Worm (Caenorhabditis elegans) whole organism, L4/young adult: Measurements from ENCODE around the gene T28A11.17.

Experiments used
- W03F9.2 ChIP-seq: fragments of 150-350 bp; optimal IDR thresholded peaks from 2 replicates; lab custom pipeline; 2014; ENCODE audit warnings: missing biosample characterization, missing genetic modification characterization
- dao-5 ChIP-seq: sonication (generic microtip); optimal IDR thresholded peaks from 2 replicates; lab custom pipeline; 2016; ENCODE audit warnings: missing genotype, missing genetic modification characterization, moderate library complexity, missing compliant biosample characterization
- him-1 ChIP-seq: sonication (generic microtip); optimal IDR thresholded peaks from 2 replicates; lab custom pipeline; 2016; ENCODE audit warnings: missing genotype, missing genetic modification reagents, missing genetic modification characterization, missing compliant biosample characterization

T28A11.17 gene

DNA sequence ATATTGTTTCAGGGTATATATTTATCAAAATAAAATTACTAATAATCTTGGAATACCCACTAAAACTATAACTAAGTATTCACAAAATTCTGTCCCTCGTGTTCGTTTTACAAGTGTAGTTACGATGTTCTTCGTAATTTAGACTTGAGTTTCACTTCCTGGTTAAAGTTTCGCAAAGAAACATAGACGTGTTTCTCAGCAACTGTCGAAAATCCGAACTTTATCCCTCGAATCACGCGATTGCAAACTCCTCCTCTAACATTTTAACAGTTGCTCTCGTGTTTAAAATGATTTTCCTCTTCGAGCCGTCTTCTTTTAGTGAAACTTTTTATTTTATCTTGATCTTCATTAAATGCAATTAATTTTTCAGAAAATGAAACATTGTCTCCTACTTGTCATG, 13.9 kb upstream of the T28A11.17 start, which contains the start of gene T28A11.2:
TSS of gene T28A11.2 (plus strand) at position 371 of the 400 bp plus-strand sequence.
- TF ChIP-seq W03F9.2 (tag; lab: Kevin White, UChicago) (no peak), dao-5 (tag; lab: Kevin White, UChicago) (no peak), him-1 (tag; lab: Kevin White, UChicago) (no peak)

DNA sequence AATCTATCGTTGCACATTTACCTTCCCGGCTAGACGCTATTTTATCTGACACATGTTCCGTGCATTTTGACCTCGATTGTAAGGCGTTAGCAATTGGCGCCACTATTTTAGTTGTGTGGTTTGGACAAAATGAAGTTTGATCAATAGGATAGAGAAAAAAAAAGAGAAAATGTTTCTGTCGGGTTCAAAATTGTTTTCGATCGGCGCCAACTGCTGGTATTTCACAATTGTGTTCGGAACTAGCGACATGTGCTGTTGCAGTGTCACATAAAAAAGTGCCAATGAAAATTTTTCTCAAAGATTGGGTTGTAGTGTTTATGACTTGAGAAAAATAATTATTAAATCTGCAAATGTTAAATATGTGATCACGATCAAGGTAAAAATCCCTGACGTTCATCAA, 13.0 kb upstream of the T28A11.17 start:
- TF ChIP-seq him-1 (tag; lab: Kevin White, UChicago) (no peak), W03F9.2 (tag; lab: Kevin White, UChicago) (no peak)

DNA sequence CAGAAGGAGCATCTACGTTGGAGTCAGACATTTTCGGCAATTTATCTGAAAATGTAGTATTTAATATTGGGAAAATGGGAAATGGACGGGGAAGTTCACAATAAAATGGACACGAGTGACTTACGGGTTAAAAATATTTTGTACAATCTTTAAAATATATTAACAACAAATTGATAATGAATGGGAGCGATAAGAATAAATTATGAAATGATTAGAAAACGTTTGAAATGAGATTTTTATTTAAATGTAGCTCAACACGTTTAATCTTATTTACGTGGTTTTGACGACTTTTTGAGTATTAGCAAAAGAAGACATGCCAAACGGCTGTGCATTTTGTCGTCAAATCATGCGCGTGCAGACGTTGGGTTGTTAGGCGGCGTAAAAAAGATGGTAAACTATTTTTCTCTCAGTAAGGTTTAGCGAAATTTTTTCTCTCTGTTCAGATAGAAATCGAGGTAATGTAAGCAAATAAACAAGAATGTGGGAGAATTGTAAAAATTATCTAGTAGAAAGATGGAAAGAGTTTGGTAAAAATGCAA, 12.1 kb upstream of the T28A11.17 start, which contains the start of gene fbxa-64:
TSS of gene fbxa-64 (minus strand) at position 51 of the 539 bp plus-strand sequence.
- TF ChIP-seq W03F9.2 (tag; lab: Kevin White, UChicago) (no peak), dao-5 (tag; lab: Kevin White, UChicago) (no peak), him-1 (tag; lab: Kevin White, UChicago) (no peak)

DNA sequence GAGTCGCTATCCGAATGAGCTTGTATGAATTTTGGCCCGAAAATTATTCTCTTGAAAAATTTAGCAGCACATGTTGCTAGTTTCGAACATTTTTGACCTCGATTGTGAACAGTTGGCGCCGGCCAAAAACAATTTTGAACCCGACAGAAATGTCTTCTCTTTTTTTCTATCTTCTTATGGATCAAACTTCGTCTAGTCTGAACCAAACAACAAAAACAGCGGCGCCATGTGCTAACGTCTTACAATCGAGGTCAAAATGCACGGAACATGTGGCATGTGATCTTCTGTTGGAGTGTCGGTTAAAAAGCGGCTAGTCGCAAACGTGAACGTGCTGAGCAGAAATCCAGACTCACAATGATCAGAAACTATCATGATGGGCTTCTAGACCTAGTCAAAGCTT, 10.1 kb upstream of the T28A11.17 start:
- no peak for TF ChIP-seq him-1 (tag; lab: Kevin White, UChicago)
- no peak for TF ChIP-seq dao-5 (tag; lab: Kevin White, UChicago)
- TF ChIP-seq W03F9.2 (tag; lab: Kevin White, UChicago) = no peak

DNA sequence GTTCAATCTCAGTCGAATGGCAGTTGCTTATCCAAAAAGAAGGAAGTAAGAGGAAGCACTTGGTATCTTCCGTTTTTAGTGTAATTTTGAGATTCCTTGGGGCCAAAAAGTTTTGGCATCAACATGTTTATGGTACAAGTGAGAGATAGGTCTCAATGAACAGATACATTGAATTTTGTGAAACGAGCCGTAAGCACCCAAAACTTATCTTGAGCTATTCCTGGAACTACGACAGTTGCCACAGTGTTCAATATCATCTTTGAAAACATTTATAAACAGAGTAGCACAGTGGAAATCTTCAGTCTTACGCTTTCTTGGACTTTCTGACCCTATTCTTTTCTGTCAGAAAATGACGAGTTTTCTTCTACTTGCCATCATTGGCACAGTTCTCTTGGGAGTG, 8.9 kb upstream of the T28A11.17 start, which contains the start of gene T28A11.3:
TSS of gene T28A11.3 (plus strand) at position 301 of the 400 bp plus-strand sequence.
- TF ChIP-seq dao-5 (tag; lab: Kevin White, UChicago) (no peak), W03F9.2 (tag; lab: Kevin White, UChicago) (no peak), him-1 (tag; lab: Kevin White, UChicago) (no peak)

DNA sequence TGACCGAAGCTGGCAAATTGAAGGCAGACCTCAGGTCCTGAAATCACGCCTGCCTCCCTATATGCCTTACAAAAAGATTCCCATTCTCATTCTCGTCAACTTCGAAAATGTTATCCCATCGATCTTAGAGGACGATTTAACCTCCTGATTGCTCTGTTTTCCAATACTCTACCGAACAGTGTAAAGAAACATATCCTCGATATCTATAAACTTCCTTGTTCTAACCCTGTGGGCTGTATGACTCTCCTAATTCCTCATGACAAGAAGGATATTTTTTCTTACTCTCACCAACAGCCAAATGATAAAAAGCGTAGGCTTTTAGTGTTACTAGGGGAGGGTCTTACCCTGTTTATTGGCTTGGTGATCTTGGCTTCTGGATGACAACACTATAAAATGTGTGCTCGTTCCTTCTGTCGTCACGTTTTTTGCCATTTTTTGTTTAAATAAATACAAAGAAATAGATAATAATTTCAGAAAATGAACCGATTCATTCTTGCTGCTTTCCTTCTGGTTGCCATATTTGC, 7.5 kb upstream of the T28A11.17 start, which contains the start of gene T28A11.4:
TSS of gene T28A11.4 (plus strand) at position 474 of the 524 bp plus-strand sequence.
- TF ChIP-seq dao-5 (tag; lab: Kevin White, UChicago) (no peak), him-1 (tag; lab: Kevin White, UChicago) (no peak), W03F9.2 (tag; lab: Kevin White, UChicago) (no peak)

DNA sequence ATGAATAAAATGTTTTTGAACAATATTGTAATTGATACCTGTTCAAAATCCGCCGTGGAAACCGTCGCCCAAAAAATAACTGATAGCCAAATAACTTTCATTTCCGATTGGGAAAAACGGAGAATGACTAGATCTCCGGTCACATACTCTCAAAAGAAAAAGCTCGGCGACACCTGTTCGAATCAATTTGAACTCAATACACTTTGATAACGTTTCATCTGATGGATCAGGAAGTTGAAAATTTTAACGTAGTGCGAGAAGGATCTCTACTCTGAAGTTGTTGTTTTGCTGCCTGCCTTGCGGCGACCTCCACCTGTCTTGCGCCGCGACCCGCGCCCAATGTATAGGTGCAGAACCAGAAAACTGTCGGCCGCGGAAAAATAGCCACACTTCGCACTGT, 7.1 kb upstream of the T28A11.17 start, which contains the start of gene T28A11.20:
TSS of gene T28A11.20 (minus strand) at position 101 of the 400 bp plus-strand sequence.
- TF ChIP-seq him-1 (tag; lab: Kevin White, UChicago) (no peak), dao-5 (tag; lab: Kevin White, UChicago) (no peak), W03F9.2 (tag; lab: Kevin White, UChicago) (no peak)

DNA sequence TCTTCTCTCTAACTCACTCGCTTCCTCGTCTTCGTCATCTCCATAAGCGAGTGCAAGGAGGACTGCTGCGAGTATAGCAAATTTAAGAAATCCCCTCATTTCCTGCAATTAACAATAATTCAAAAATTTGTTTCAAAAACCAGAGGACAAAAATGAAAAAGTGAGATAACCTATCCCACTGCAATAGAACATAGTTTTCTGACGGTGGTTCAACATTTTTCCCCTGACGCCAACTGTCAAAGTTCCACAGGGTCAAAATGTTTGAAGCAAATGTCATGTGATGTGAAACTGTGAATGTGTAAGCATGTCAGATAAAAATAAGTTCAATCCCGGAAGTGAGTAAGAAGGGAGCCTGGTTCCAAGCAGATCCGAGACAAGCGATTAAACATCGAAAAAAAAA, 3.3 kb upstream of the T28A11.17 start, which contains the start of gene T28A11.19:
TSS of gene T28A11.19 (minus strand) at position 108 of the 400 bp plus-strand sequence.
- no peak for TF ChIP-seq W03F9.2 (tag; lab: Kevin White, UChicago)
- TF ChIP-seq him-1 (tag; lab: Kevin White, UChicago) = no peak
- TF ChIP-seq dao-5 (tag; lab: Kevin White, UChicago) = no peak

DNA sequence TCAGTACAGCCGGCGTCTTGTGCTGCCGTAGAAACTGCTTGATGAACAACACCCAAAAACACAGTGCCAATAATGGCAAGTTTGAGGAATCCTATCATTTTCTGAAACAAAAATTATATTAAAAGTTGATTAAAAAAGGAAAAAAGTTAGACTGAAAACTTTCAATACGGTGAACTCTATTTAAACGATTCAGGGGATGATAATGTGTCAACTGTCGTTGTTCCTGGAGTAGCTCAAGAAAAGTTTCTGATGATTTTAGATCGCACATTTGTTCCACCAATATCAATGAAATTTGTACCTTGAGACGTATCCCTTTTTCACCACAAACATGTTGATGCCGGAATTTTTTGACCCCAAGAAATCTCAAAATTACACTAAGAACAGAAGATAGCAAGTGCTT, 1.9 kb upstream of the T28A11.17 start, which contains the start of gene T28A11.18:
TSS of gene T28A11.18 (minus strand) at position 101 of the 400 bp plus-strand sequence.
- TF ChIP-seq him-1 (tag; lab: Kevin White, UChicago) (no peak), dao-5 (tag; lab: Kevin White, UChicago) (no peak), W03F9.2 (tag; lab: Kevin White, UChicago) (no peak)

DNA sequence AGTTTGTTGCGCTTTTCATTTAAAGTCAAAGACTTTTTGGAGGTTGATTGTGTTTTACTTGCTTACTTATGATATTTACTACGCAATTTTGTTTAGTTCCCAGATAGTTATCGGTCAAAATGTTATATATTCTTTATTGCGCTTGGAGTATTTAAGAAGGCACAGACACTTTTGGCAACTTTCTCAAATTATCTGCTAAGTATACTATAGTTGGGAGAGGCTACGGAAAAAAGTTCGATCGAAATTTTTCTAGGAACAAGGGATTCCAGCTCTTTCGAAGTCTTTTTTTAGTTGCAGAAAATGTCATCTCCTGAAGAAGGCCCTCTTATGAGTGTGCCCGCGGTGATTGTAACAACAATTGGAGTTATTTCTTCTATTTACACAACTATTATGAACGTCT, 6.0 kb downstream of the T28A11.17 start, which contains the start of gene srbc-5:
TSS of gene srbc-5 (plus strand) at position 301 of the 400 bp plus-strand sequence.
- TF ChIP-seq him-1 (tag; lab: Kevin White, UChicago) = no peak
- TF ChIP-seq dao-5 (tag; lab: Kevin White, UChicago) = no peak
- TF ChIP-seq W03F9.2 (tag; lab: Kevin White, UChicago) = no peak

DNA sequence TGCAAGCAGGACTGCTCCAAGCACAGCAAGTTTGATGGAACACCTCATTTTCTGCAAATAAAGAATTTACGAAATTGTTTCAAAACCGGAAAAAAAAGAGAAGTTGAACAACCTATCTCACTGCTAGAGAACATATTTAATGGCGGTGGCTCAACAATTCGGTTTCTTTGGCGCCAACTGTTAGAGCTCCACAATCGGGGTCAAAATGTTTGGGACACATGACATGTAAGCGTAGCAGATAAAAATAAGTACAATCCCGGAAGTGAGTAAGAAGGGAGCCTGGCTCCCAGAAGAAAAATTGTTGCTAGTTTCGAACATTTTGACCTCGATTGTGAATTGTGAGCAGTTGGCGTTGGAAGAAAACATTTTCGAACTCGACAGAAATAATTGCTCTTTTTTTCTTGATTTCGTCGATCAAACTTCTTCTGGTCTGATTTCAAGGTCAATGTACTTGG, 6.9 kb downstream of the T28A11.17 start, which contains the start of gene T28A11.16:
TSS of gene T28A11.16 (minus strand) at position 51 of the 455 bp plus-strand sequence.
- TF ChIP-seq dao-5 (tag; lab: Kevin White, UChicago) (no peak), W03F9.2 (tag; lab: Kevin White, UChicago) (no peak)

DNA sequence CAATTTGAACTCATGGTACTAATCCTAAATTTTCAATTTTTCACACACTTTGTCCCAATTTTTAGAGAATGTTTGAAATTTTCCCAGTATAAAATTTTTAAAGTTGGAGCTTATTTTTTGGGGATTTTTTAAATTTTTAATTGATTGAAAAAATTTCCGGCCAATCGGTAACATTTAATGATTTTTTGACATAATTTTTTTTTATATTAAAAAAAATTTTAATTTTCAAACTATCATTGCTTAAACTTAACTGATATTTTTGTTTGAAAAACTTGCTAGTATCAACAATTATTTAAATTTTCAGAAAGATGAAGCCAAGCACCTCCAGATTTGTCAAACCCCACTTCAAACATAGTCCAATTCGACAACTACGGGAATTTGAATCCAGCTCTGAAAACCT, 8.8 kb downstream of the T28A11.17 start, which contains the start of gene T28A11.22:
TSS of gene T28A11.22 (plus strand) at position 301 of the 400 bp plus-strand sequence.
- TF ChIP-seq W03F9.2 (tag; lab: Kevin White, UChicago) (no peak), dao-5 (tag; lab: Kevin White, UChicago) (no peak), him-1 (tag; lab: Kevin White, UChicago) (no peak)

DNA sequence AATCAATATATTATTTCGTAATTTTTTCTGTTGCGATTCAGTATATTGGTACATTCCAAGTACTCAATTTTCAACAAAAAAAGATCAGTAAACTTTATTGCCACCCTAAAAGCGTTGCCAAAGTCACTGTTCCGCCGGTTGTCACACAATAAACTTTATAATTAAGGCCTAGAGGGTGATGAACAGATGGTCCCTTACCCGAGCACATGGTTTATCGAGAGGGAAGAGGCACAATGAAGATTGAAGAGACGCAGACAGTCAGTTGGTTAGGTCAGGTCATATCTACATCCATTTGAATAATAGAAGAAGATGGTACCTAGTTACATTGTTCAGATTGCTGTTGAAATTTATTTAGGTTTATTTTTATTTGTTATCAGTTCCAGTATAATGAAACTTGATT, 9.3 kb downstream of the T28A11.17 start:
- TF ChIP-seq dao-5 (tag; lab: Kevin White, UChicago) = no peak
- TF ChIP-seq him-1 (tag; lab: Kevin White, UChicago) = no peak
- TF ChIP-seq W03F9.2 (tag; lab: Kevin White, UChicago) = no peak
